3 fruit fly cellular contexts compared by ENCODE assay signal in genomic region chr3L:19932917-19933316, dm6.
TF ChIP-seq lines count a peak whose summit lies in the region.

No protein-coding gene starts in this region.

TF ChIP-seq in whole organism, adult, 20 proteins besides CTCF, POLR2A, EP300 and RAD21 (continued from another document):
- TF ChIP-seq tj (GFP tag; optimal IDR thresholded peaks at IDR 0.05; lab: Kevin White, UChicago) = peak; percentile 15
- peak; percentile 4 for TF ChIP-seq Clk (GFP tag; optimal IDR thresholded peaks at IDR 0.05; lab: Kevin White, UChicago)

TF ChIP-seq in whole organism, embryonic, 481 proteins besides CTCF, POLR2A, EP300 and RAD21 (continued from another document and continues in another):
- TF ChIP-seq Ravus (GFP tag; IDR thresholded peaks at IDR 0.05; lab: Robert Waterston, UW) (no peak), CG10654 (GFP tag; optimal IDR thresholded peaks at IDR 0.05; lab: Kevin White, UChicago) (no peak), ham (GFP tag; IDR thresholded peaks at IDR 0.05; lab: Robert Waterston, UW) (no peak), org-1 (GFP tag; optimal IDR thresholded peaks at IDR 0.05; lab: Kevin White, UChicago) (no peak), jigr1 (GFP tag; IDR thresholded peaks at IDR 0.05; lab: Robert Waterston, UW) (no peak), CG18619 (GFP tag; optimal IDR thresholded peaks at IDR 0.05; lab: Kevin White, UChicago) (peak; percentile 11), CG14014 (GFP tag; IDR thresholded peaks at IDR 0.05; lab: Robert Waterston, UW) (peak; percentile 66; the same call in 1 of the 2 replicates), MTF-1 (GFP tag; optimal IDR thresholded peaks at IDR 0.05; lab: Kevin White, UChicago; ENCODE audit: borderline replicate concordance) (peak; percentile 27), ro (GFP tag; IDR thresholded peaks at IDR 0.05; lab: Robert Waterston, UW) (no peak), CG31388 (GFP tag; optimal IDR thresholded peaks at IDR 0.05; lab: Kevin White, UChicago) (no peak), CG12744 (GFP tag; optimal IDR thresholded peaks at IDR 0.05; lab: Kevin White, UChicago) (no peak), Sox100B (GFP tag; optimal IDR thresholded peaks at IDR 0.05; lab: Kevin White, UChicago) (peak; percentile 17), CG2202 (tag; optimal IDR thresholded peaks at IDR 0.05; lab: Kevin White, UChicago) (peak; percentile 29), fru (optimal IDR thresholded peaks at IDR 0.05; lab: Kevin White, UChicago) (no peak), H15 (GFP tag; IDR thresholded peaks at IDR 0.05; lab: Robert Waterston, UW) (no peak), shn (GFP tag; optimal IDR thresholded peaks at IDR 0.05; lab: Kevin White, UChicago) (no peak), CG8359 (GFP tag; optimal IDR thresholded peaks at IDR 0.05; lab: Kevin White, UChicago; ENCODE audit: borderline replicate concordance) (peak; percentile 67), Ssrp (tag; optimal IDR thresholded peaks at IDR 0.05; lab: Kevin White, UChicago) (no peak), sr (GFP tag; IDR thresholded peaks at IDR 0.05; lab: Robert Waterston, UW) (no peak), Eip74EF (GFP tag; optimal IDR thresholded peaks at IDR 0.05; lab: Kevin White, UChicago) (no peak), CG10431 (GFP tag; optimal IDR thresholded peaks at IDR 0.05; lab: Kevin White, UChicago) (peak; percentile 24), cas (GFP tag; IDR thresholded peaks at IDR 0.05; lab: Robert Waterston, UW) (no peak), Dip2 (GFP tag; IDR thresholded peaks at IDR 0.05; lab: Robert Waterston, UW) (no peak), CG1603 (tag; optimal IDR thresholded peaks at IDR 0.05; lab: Kevin White, UChicago) (peak; percentile 47), trh (GFP tag; optimal IDR thresholded peaks at IDR 0.05; lab: Kevin White, UChicago) (no peak), tgo (GFP tag; IDR thresholded peaks at IDR 0.05; lab: Robert Waterston, UW) (no peak), run (tag; optimal IDR thresholded peaks at IDR 0.05; lab: Kevin White, UChicago) (peak; percentile 39), pho (GFP tag; optimal IDR thresholded peaks at IDR 0.05; lab: Kevin White, UChicago) (no peak), Drgx (GFP tag; IDR thresholded peaks at IDR 0.05; lab: Robert Waterston, UW) (0 out of 2 replicates have a peak, but pooled peaks have one; percentile 16), ATbp (GFP tag; optimal IDR thresholded peaks at IDR 0.05; lab: Kevin White, UChicago) (peak; percentile 66), Sry-β (GFP tag; optimal IDR thresholded peaks at IDR 0.05; lab: Kevin White, UChicago) (no peak), Lhr (GFP tag; optimal IDR thresholded peaks at IDR 0.05; lab: Kevin White, UChicago) (no peak), insv (GFP tag; optimal IDR thresholded peaks at IDR 0.05; lab: Kevin White, UChicago) (peak in 1 of 2 experiments; percentile 12), gt (GFP tag; IDR thresholded peaks at IDR 0.05; lab: Robert Waterston, UW) (no peak), CG15269 (tag; optimal IDR thresholded peaks at IDR 0.05; lab: Kevin White, UChicago) (peak; percentile 44), Nf-YC (tag; optimal IDR thresholded peaks at IDR 0.05; lab: Kevin White, UChicago) (peak; percentile 8), CG12942 (GFP tag; optimal IDR thresholded peaks at IDR 0.05; lab: Kevin White, UChicago) (peak; percentile 4), odd (GFP tag; optimal IDR thresholded peaks at IDR 0.05; lab: Kevin White, UChicago) (peak; percentile 44), MBD-R2 (GFP tag; IDR thresholded peaks at IDR 0.05; lab: Robert Waterston, UW) (no peak), gfzf (GFP tag; optimal IDR thresholded peaks at IDR 0.05; lab: Kevin White, UChicago) (no peak), CG9437 (GFP tag; optimal IDR thresholded peaks at IDR 0.05; lab: Kevin White, UChicago) (no peak), CG6854 (GFP tag; optimal IDR thresholded peaks at IDR 0.05; lab: Kevin White, UChicago) (peak; percentile 23), HLHmδ (GFP tag; optimal IDR thresholded peaks at IDR 0.05; lab: Kevin White, UChicago) (no peak), lov (optimal IDR thresholded peaks at IDR 0.05; lab: Kevin White, UChicago) (no peak), lov (GFP tag; IDR thresholded peaks at IDR 0.05; lab: Robert Waterston, UW) (no peak), ash1 (GFP tag; optimal IDR thresholded peaks at IDR 0.05; lab: Kevin White, UChicago) (no peak), CG6254 (GFP tag; optimal IDR thresholded peaks at IDR 0.05; lab: Kevin White, UChicago) (peak; percentile 52), CG9932 (GFP tag; IDR thresholded peaks at IDR 0.05; lab: Robert Waterston, UW) (no peak), Hmr (GFP tag; optimal IDR thresholded peaks at IDR 0.05; lab: Kevin White, UChicago) (peak; percentile 69), tll (GFP tag; optimal IDR thresholded peaks at IDR 0.05; lab: Kevin White, UChicago) (no peak), CG10209 (GFP tag; optimal IDR thresholded peaks at IDR 0.05; lab: Kevin White, UChicago) (peak; percentile 34), CG6683 (GFP tag; optimal IDR thresholded peaks at IDR 0.05; lab: Kevin White, UChicago) (no peak), CG4730 (GFP tag; IDR thresholded peaks at IDR 0.05; lab: Robert Waterston, UW) (no peak), Deaf1 (tag; optimal IDR thresholded peaks at IDR 0.05; lab: Kevin White, UChicago) (no peak), mam (GFP tag; optimal IDR thresholded peaks at IDR 0.05; lab: Kevin White, UChicago) (no peak), CG7839 (tag; optimal IDR thresholded peaks at IDR 0.05; lab: Kevin White, UChicago) (peak; percentile 14), Hr78 (GFP tag; optimal IDR thresholded peaks at IDR 0.05; lab: Kevin White, UChicago) (peak in 1 of 2 experiments; percentile 28), amos (GFP tag; IDR thresholded peaks at IDR 0.05; lab: Robert Waterston, UW; ENCODE audit: partially characterized antibody) (no peak), Lim3 (GFP tag; IDR thresholded peaks at IDR 0.05; lab: Robert Waterston, UW) (no peak), CG10979 (tag; optimal IDR thresholded peaks at IDR 0.05; lab: Kevin White, UChicago) (no peak), CG31365 (tag; optimal IDR thresholded peaks at IDR 0.05; lab: Kevin White, UChicago) (peak; percentile 45), pros (GFP tag; optimal IDR thresholded peaks at IDR 0.05; lab: Kevin White, UChicago) (no peak), pb (GFP tag; optimal IDR thresholded peaks at IDR 0.05; lab: Kevin White, UChicago) (no peak), CG10267 (tag; optimal IDR thresholded peaks at IDR 0.05; lab: Kevin White, UChicago) (no peak), CG12236 (GFP tag; optimal IDR thresholded peaks at IDR 0.05; lab: Kevin White, UChicago) (no peak), Ptx1 (GFP tag; IDR thresholded peaks at IDR 0.05; lab: Robert Waterston, UW) (no peak), CG2875 (GFP tag; optimal IDR thresholded peaks at IDR 0.05; lab: Kevin White, UChicago) (peak; percentile 26)

TF ChIP-seq in whole organism, prepupa, 60 proteins besides CTCF, POLR2A, EP300 and RAD21 (continued from another document):
- TF ChIP-seq fd85E (GFP tag; optimal IDR thresholded peaks at IDR 0.05; lab: Kevin White, UChicago) (no peak), fkh (GFP tag; optimal IDR thresholded peaks at IDR 0.05; lab: Kevin White, UChicago) (peak; percentile 86), CG6854 (GFP tag; optimal IDR thresholded peaks at IDR 0.05; lab: Kevin White, UChicago) (no peak), Lpt (GFP tag; optimal IDR thresholded peaks at IDR 0.05; lab: Kevin White, UChicago) (no peak), Sox102F (GFP tag; optimal IDR thresholded peaks at IDR 0.05; lab: Kevin White, UChicago) (peak; percentile 9), Sox14 (GFP tag; optimal IDR thresholded peaks at IDR 0.05; lab: Kevin White, UChicago) (no peak), pdm3 (GFP tag; optimal IDR thresholded peaks at IDR 0.05; lab: Kevin White, UChicago) (no peak), Smox (GFP tag; optimal IDR thresholded peaks at IDR 0.05; lab: Kevin White, UChicago) (peak; percentile 10), ss (GFP tag; optimal IDR thresholded peaks at IDR 0.05; lab: Kevin White, UChicago) (no peak), vri (GFP tag; optimal IDR thresholded peaks at IDR 0.05; lab: Kevin White, UChicago) (peak; percentile 20), fd59A (GFP tag; optimal IDR thresholded peaks at IDR 0.05; lab: Kevin White, UChicago) (no peak), topi (GFP tag; optimal IDR thresholded peaks at IDR 0.05; lab: Kevin White, UChicago) (no peak), CG6163 (GFP tag; IDR thresholded peaks at IDR 0.05; lab: Robert Waterston, UW) (no peak; the same call in 2 of the 3 replicates), CG9139 (GFP tag; optimal IDR thresholded peaks at IDR 0.05; lab: Kevin White, UChicago) (no peak), CG10669 (GFP tag; optimal IDR thresholded peaks at IDR 0.05; lab: Kevin White, UChicago) (no peak), Eip78C (GFP tag; lab: Kevin White, UChicago) (peak; percentile 66), Gug (GFP tag; IDR thresholded peaks at IDR 0.05; lab: Robert Waterston, UW) (no peak), dsx (GFP tag; optimal IDR thresholded peaks at IDR 0.05; lab: Kevin White, UChicago; ENCODE audit: poor library complexity, severe bottlenecking) (no peak), CG6792 (GFP tag; optimal IDR thresholded peaks at IDR 0.05; lab: Kevin White, UChicago) (no peak), esn (GFP tag; optimal IDR thresholded peaks at IDR 0.05; lab: Kevin White, UChicago) (peak; percentile 30), spab (GFP tag; optimal IDR thresholded peaks at IDR 0.05; lab: Kevin White, UChicago) (no peak), CG8632 (GFP tag; optimal IDR thresholded peaks at IDR 0.05; lab: Kevin White, UChicago) (no peak), eg (GFP tag; IDR thresholded peaks at IDR 0.05; lab: Robert Waterston, UW) (no peak; the same call in 2 of the 3 replicates)
